Worm (Caenorhabditis elegans): ENCODE results near the gene faah-4.

faah-4 gene

ce11 chrIII:11935948-11936280 is 26.2 kb upstream of the faah-4 start:
- TF ChIP-seq akir-1 (GFP tag; optimal IDR thresholded peaks at IDR 0.05) (no peak), F55B11.4 (tag; optimal IDR thresholded peaks at IDR 0.05; ENCODE audit: borderline replicate concordance, insufficient read depth) (no peak), ZK185.1 (tag; optimal IDR thresholded peaks at IDR 0.05; ENCODE audit: poor library complexity, severe bottlenecking) (no peak), Y56A3A.18 (GFP tag; IDR thresholded peaks at IDR 0.05) (no peak), dox-1 (GFP tag; IDR thresholded peaks at IDR 0.05) (no peak), snpc-4 (GFP tag; optimal IDR thresholded peaks at IDR 0.05) (peak; percentile 17), snpc-4 (tag; optimal IDR thresholded peaks at IDR 0.05) (peak in 3 of 4 experiments; percentile 29 to 48 (median 38)), Y95B8A.8 (GFP tag; IDR thresholded peaks at IDR 0.05) (no peak), madf-3 (GFP tag; IDR thresholded peaks at IDR 0.05) (no peak), sea-2 (GFP tag; IDR thresholded peaks at IDR 0.05) (no peak), egl-44 (GFP tag; IDR thresholded peaks at IDR 0.05) (no peak), ztf-26 (tag; optimal IDR thresholded peaks at IDR 0.05) (no peak), zfh-2 (GFP tag; conservative IDR thresholded peaks at IDR 0.05) (peak; percentile 88), K12H6.12 (tag; optimal IDR thresholded peaks at IDR 0.05) (peak; percentile 38), F57A8.1 (GFP tag; optimal IDR thresholded peaks at IDR 0.05) (no peak), gei-17 (GFP tag; optimal IDR thresholded peaks at IDR 0.05) (no peak), F37B4.10 (GFP tag; IDR thresholded peaks at IDR 0.05) (no peak), Y67H2A.10 (GFP tag; conservative IDR thresholded peaks at IDR 0.05) (no peak), dpl-1 (GFP tag; optimal IDR thresholded peaks at IDR 0.05) (no peak), D2030.7 (GFP tag; IDR thresholded peaks at IDR 0.05) (no peak), cebp-1 (GFP tag; IDR thresholded peaks at IDR 0.05) (peak; percentile 22; the same call in 1 of the 2 replicates), cebp-1 (tag; optimal IDR thresholded peaks at IDR 0.05) (peak; percentile 3), hmg-1.2 (GFP tag; IDR thresholded peaks at IDR 0.05) (peak; percentile 53; the same call in 1 of the 2 replicates)

ce11 chrIII:11935032-11935947 is 25.6 kb upstream of the faah-4 start:
- TF ChIP-seq ztf-3 (GFP tag; optimal IDR thresholded peaks at IDR 0.05) (no peak), madf-10 (tag; optimal IDR thresholded peaks at IDR 0.05) (no peak), nfyb-1 (GFP tag; IDR thresholded peaks at IDR 0.05) (peak; percentile 83), ceh-40 (GFP tag; IDR thresholded peaks at IDR 0.05) (no peak), F57A8.1 (GFP tag; optimal IDR thresholded peaks at IDR 0.05) (no peak), xnd-1 (tag; optimal IDR thresholded peaks at IDR 0.05) (no peak), nhr-27 (tag; optimal IDR thresholded peaks at IDR 0.05) (no peak)

- TF ChIP-seq cebp-1 (GFP tag; IDR thresholded peaks at IDR 0.05), result no peak
- peak; percentile 31 for TF ChIP-seq cebp-1 (tag; optimal IDR thresholded peaks at IDR 0.05)
- no peak for TF ChIP-seq Y79H2A.3 (GFP tag; conservative IDR thresholded peaks at IDR 0.05)
Measured at ce11 chrIII:11933539-11933938, 23.9 kb upstream of the faah-4 start, which contains the start of gene dolk-1. TSS of gene dolk-1 (minus strand) at chrIII:11933639.

ce11 chrIII:11931960-11932359 is 22.3 kb upstream of the faah-4 start:
- TF ChIP-seq Y53G8AR.9 (GFP tag; conservative IDR thresholded peaks at IDR 0.05) (no peak), nhr-90 (tag; optimal IDR thresholded peaks at IDR 0.05) (no peak), madf-3 (GFP tag; IDR thresholded peaks at IDR 0.05) (0 out of 2 replicates have a peak, but pooled peaks have one; percentile 58), chd-7 (tag; optimal IDR thresholded peaks at IDR 0.05) (no peak), ceh-91 (GFP tag; IDR thresholded peaks at IDR 0.05) (no peak)

Data from whole organism, young adult.